2 worm cellular contexts compared by ENCODE assay signal in the genomic region with DNA sequence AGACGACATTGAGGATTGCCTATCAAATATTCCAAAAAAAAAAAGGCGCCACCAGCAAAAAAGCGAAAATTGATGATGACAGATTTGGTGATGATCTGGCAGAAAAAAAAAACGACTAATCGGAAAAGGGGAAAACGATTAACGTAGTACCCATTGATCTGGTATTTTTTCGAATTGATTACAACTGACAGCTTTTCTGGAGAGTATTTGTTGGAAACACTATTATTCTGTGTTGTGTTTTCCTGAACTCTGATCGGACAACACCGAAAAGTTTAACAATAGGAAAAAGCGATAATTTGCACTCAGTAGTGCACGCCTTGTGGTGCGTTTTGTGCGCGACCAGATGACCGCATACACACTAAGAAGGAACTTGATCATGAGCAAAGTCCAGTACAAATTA.
TF ChIP-seq lines count a peak whose summit lies in the region.

No protein-coding gene starts in this region.

TF ChIP-seq in whole organism, L1 larva, 84 proteins besides CTCF, POLR2A, EP300 and RAD21:
- TF ChIP-seq lir-3 (tag; optimal IDR thresholded peaks at IDR 0.05; lab: Kevin White, UChicago; ENCODE audit: poor library complexity) (no peak), blmp-1 (tag; optimal IDR thresholded peaks at IDR 0.05; lab: Kevin White, UChicago) (peak; percentile 45), sup-37 (GFP tag; optimal IDR thresholded peaks at IDR 0.05; lab: Kevin White, UChicago) (no peak), aha-1 (tag; optimal IDR thresholded peaks at IDR 0.05; lab: Kevin White, UChicago) (no peak), mdl-1 (tag; optimal IDR thresholded peaks at IDR 0.05; lab: Kevin White, UChicago) (no peak), ceh-88 (GFP tag; IDR thresholded peaks at IDR 0.05; lab: Robert Waterston, UW) (no peak), lsy-2 (tag; optimal IDR thresholded peaks at IDR 0.05; lab: Kevin White, UChicago) (no peak), mab-9 (GFP tag; IDR thresholded peaks at IDR 0.05; lab: Robert Waterston, UW) (no peak), C16A3.4 (tag; optimal IDR thresholded peaks at IDR 0.05; lab: Kevin White, UChicago) (no peak), ztf-4 (tag; optimal IDR thresholded peaks at IDR 0.05; lab: Kevin White, UChicago) (no peak), tbx-2 (tag; optimal IDR thresholded peaks at IDR 0.05; lab: Kevin White, UChicago) (no peak), egl-27 (tag; optimal IDR thresholded peaks at IDR 0.05; lab: Kevin White, UChicago) (no peak), nhr-77 (tag; optimal IDR thresholded peaks at IDR 0.05; lab: Kevin White, UChicago) (no peak), zip-4 (GFP tag; optimal IDR thresholded peaks at IDR 0.05; lab: Kevin White, UChicago) (no peak), alr-1 (tag; optimal IDR thresholded peaks at IDR 0.05; lab: Kevin White, UChicago; ENCODE audit: borderline replicate concordance) (no peak), fkh-4 (tag; optimal IDR thresholded peaks at IDR 0.05; lab: Kevin White, UChicago; ENCODE audit: borderline replicate concordance) (no peak), ztf-11 (tag; optimal IDR thresholded peaks at IDR 0.05; lab: Kevin White, UChicago) (no peak), efl-3 (GFP tag; optimal IDR thresholded peaks at IDR 0.05; lab: Kevin White, UChicago) (no peak), elt-2 (tag; optimal IDR thresholded peaks at IDR 0.05; lab: Kevin White, UChicago) (no peak), dsc-1 (tag; optimal IDR thresholded peaks at IDR 0.05; lab: Kevin White, UChicago) (no peak), fkh-8 (tag; optimal IDR thresholded peaks at IDR 0.05; lab: Kevin White, UChicago) (peak; percentile 13), rnt-1 (tag; optimal IDR thresholded peaks at IDR 0.05; lab: Kevin White, UChicago) (no peak), unc-98 (GFP tag; IDR thresholded peaks at IDR 0.05; lab: Robert Waterston, UW) (no peak), efl-1 (optimal IDR thresholded peaks at IDR 0.05; lab: Kevin White, UChicago) (no peak), efl-1 (GFP tag; optimal IDR thresholded peaks at IDR 0.05 in 1 of 2; lab: Kevin White, UChicago) (peak in 1 of 2 experiments; percentile 73)

TF ChIP-seq in whole organism, L4 larva, 104 proteins besides CTCF, POLR2A, EP300 and RAD21:
- peak; percentile 41 for TF ChIP-seq nhr-28 (tag; optimal IDR thresholded peaks at IDR 0.05; lab: Kevin White, UChicago)
- peak; percentile 13 for TF ChIP-seq hlh-11 (tag; optimal IDR thresholded peaks at IDR 0.05; lab: Kevin White, UChicago)
- TF ChIP-seq nhr-111 (GFP tag; optimal IDR thresholded peaks at IDR 0.05; lab: Kevin White, UChicago): no peak
- peak in 1 of 2 experiments; percentile 77 for TF ChIP-seq unc-62 (GFP tag; optimal IDR thresholded peaks at IDR 0.05 in 1 of 2; lab: Kevin White, UChicago)
- no peak for TF ChIP-seq unc-62 (tag; optimal IDR thresholded peaks at IDR 0.05; lab: Kevin White, UChicago)
- TF ChIP-seq spr-3 (GFP tag; optimal IDR thresholded peaks at IDR 0.05; lab: Kevin White, UChicago): no peak
- TF ChIP-seq nhr-48 (tag; optimal IDR thresholded peaks at IDR 0.05; lab: Kevin White, UChicago): peak; percentile 50
